Worm (Caenorhabditis elegans) whole organism, early embryonic: ENCODE results near the gene srx-120.

Source experiments
- B0310.2 ChIP-seq: sonication (generic microtip); optimal IDR thresholded peaks from 2 replicates; lab custom pipeline; 2016; ENCODE audit warnings: mild to moderate bottlenecking, missing genetic modification characterization, missing compliant biosample characterization
- F13C5.2 ChIP-seq: sonication (generic microtip); optimal IDR thresholded peaks from 2 replicates; lab custom pipeline; 2017; ENCODE audit warnings: mild to moderate bottlenecking, missing genetic modification characterization, inconsistent platforms, missing compliant biosample characterization
- ama-1 ChIP-seq: fragments of 150-350 bp; optimal IDR thresholded peaks from 2 replicates; lab custom pipeline; 2014
- ceh-13 ChIP-seq: fragments of 200-800 bp; sonication (Bioruptor generic); optimal IDR thresholded peaks from 2 replicates; lab custom pipeline; 2018; ENCODE audit warnings: mild to moderate bottlenecking, missing genetic modification characterization, missing compliant biosample characterization
- ceh-36 ChIP-seq: sonication (generic microtip); optimal IDR thresholded peaks from 2 replicates; lab custom pipeline; 2016; ENCODE audit warnings: missing genetic modification characterization, inconsistent platforms, missing compliant biosample characterization
- ets-7 ChIP-seq: sonication (generic microtip); optimal IDR thresholded peaks from 2 replicates; lab custom pipeline; 2016; ENCODE audit warnings: missing genotype, missing genetic modification characterization, missing compliant biosample characterization
- flt-1 ChIP-seq: fragments of 200-800 bp; sonication (Bioruptor generic); IDR thresholded peaks from 2 replicates; pipeline ENCODE4 v1.3.6; 2022; ENCODE audit warnings: missing genetic modification characterization, missing compliant biosample characterization
- hmbx-1 ChIP-seq: sonication (generic microtip); optimal IDR thresholded peaks from 2 replicates; lab custom pipeline; 2016; ENCODE audit warnings: mild to moderate bottlenecking, missing genetic modification characterization, missing compliant biosample characterization
- hnd-1 ChIP-seq: sonication (generic microtip); optimal IDR thresholded peaks from 2 replicates; lab custom pipeline; 2016; ENCODE audit warnings: missing genetic modification characterization, missing compliant biosample characterization
- pes-1 ChIP-seq: fragments of 200-800 bp; sonication (Bioruptor generic); IDR thresholded peaks from 2 replicates; pipeline ENCODE4 v1.3.6; 2022; ENCODE audit warnings: missing genetic modification reagents, missing genetic modification characterization, missing compliant biosample characterization
- scrt-1 ChIP-seq: fragments of 200-800 bp; sonication (Bioruptor generic); IDR thresholded peaks from 2 replicates; pipeline ENCODE4 v1.3.6; 2022; ENCODE audit warnings: missing genetic modification characterization, missing compliant biosample characterization
- sea-1 ChIP-seq: fragments of 200-800 bp; sonication (Bioruptor generic); conservative IDR thresholded peaks from 2 replicates; pipeline ENCODE4 v1.3.6; 2022; ENCODE audit warnings: missing genetic modification characterization, missing compliant biosample characterization
- tbx-37 ChIP-seq: fragments of 200-800 bp; sonication (Bioruptor generic); conservative IDR thresholded peaks from 2 replicates; pipeline ENCODE4 v1.3.6; 2022; ENCODE audit warnings: missing genetic modification reagents, missing genetic modification characterization, missing compliant biosample characterization

- TF ChIP-seq flt-1: no peak
- TF ChIP-seq ama-1: no peak
- TF ChIP-seq sea-1 (GFP tag; lab: Robert Waterston, UW): no peak
- no peak for TF ChIP-seq ets-7 (tag; lab: Kevin White, UChicago)
- no peak for TF ChIP-seq B0310.2 (tag; lab: Kevin White, UChicago)
- TF ChIP-seq hmbx-1 (tag; lab: Kevin White, UChicago): no peak
- TF ChIP-seq tbx-37 (GFP tag; lab: Robert Waterston, UW): no peak
- no peak for TF ChIP-seq ceh-36 (tag; lab: Kevin White, UChicago)
- no peak for TF ChIP-seq F13C5.2 (tag; lab: Kevin White, UChicago)
- no peak for TF ChIP-seq ceh-13 (GFP tag; lab: Kevin White, UChicago)
- TF ChIP-seq hnd-1: no peak
- TF ChIP-seq scrt-1: no peak
- no peak for TF ChIP-seq pes-1
These were observed 46.7 kb downstream of the srx-120 start, which contains the start of gene clec-8 for ce11 chrII:12577754-12578153.
